Worm (Caenorhabditis elegans) whole organism, L4 larva: ENCODE results near the gene F08F8.11.

ENCODE experiments used
- D1046.2 ChIP-seq: fragments of 200-800 bp; sonication (Bioruptor generic); IDR thresholded peaks from 2 replicates; pipeline ENCODE4 v1.3.6; 2022; ENCODE audit warnings: missing genetic modification characterization, missing compliant biosample characterization
- F26F4.8 ChIP-seq: fragments of 200-800 bp; sonication (Bioruptor generic); conservative IDR thresholded peaks from 2 replicates; pipeline ENCODE4 v1.3.6; 2022; ENCODE audit warnings: missing genetic modification characterization, missing compliant biosample characterization
- F44E2.7 ChIP-seq: fragments of 200-800 bp; sonication (Bioruptor generic); IDR thresholded peaks from 2 replicates; pipeline ENCODE4 v2.1.2; 2022; ENCODE audit warnings: missing genetic modification characterization, missing compliant biosample characterization
- F49E8.2 ChIP-seq: sonication (generic microtip); optimal IDR thresholded peaks from 2 replicates; lab custom pipeline; 2016; ENCODE audit warnings: missing compliant biosample characterization, mild to moderate bottlenecking, missing genetic modification characterization, borderline replicate concordance
- R02D3.7 ChIP-seq: fragments of 150-350 bp; sonication (generic microtip); optimal IDR thresholded peaks from 3 replicates; lab custom pipeline; 2014; ENCODE audit warnings: missing biosample characterization, missing genetic modification characterization
- T20F7.1 ChIP-seq: fragments of 200-800 bp; sonication (Bioruptor generic); optimal IDR thresholded peaks from 2 replicates; lab custom pipeline; 2018; ENCODE audit warnings: mild to moderate bottlenecking, missing genetic modification characterization, missing compliant biosample characterization
- T26A8.4 ChIP-seq: fragments of 200-800 bp; sonication (Bioruptor generic); IDR thresholded peaks from 2 replicates; pipeline ENCODE4 v1.3.6; 2022; ENCODE audit warnings: missing genetic modification characterization, missing compliant biosample characterization
- Y48G9A.11 ChIP-seq: fragments of 200-800 bp; sonication (Bioruptor generic); IDR thresholded peaks from 2 replicates; pipeline ENCODE4 v1.3.6; 2022; ENCODE audit warnings: missing genetic modification reagents, missing genetic modification characterization, missing compliant biosample characterization
- ZK546.5 ChIP-seq, 2 experiments: sonication (generic microtip); optimal IDR thresholded peaks; 2 replicates each; lab custom pipeline; 2017; ENCODE audit warnings: missing biosample characterization in 2 of 2, missing genetic modification characterization in 2 of 2
- aha-1 ChIP-seq: fragments of 150-350 bp; peaks from one replicate; lab custom pipeline; 2014; ENCODE audit warnings: missing biosample characterization, missing genetic modification characterization
- arid-1 ChIP-seq: fragments of 200-800 bp; sonication (Bioruptor generic); conservative IDR thresholded peaks from 2 replicates; pipeline ENCODE4 v1.3.6; 2022; ENCODE audit warnings: missing genetic modification reagents, missing genetic modification characterization, missing compliant biosample characterization
- ctbp-1 ChIP-seq: fragments of 200-800 bp; sonication (Bioruptor generic); IDR thresholded peaks from 2 replicates; pipeline ENCODE4 v1.3.6; 2022; ENCODE audit warnings: missing genetic modification reagents, missing genetic modification characterization, missing compliant biosample characterization
- daf-19 ChIP-seq: fragments of 200-800 bp; sonication (Bioruptor generic); conservative IDR thresholded peaks from 2 replicates; pipeline ENCODE4 v1.3.6; 2022; ENCODE audit warnings: missing genetic modification characterization, missing compliant biosample characterization
- duxl-1 ChIP-seq: sonication (generic microtip); optimal IDR thresholded peaks from 2 replicates; lab custom pipeline; 2016; ENCODE audit warnings: mild to moderate bottlenecking, missing genetic modification characterization, moderate library complexity, missing compliant biosample characterization; ENCODE audit not compliant: poor library complexity
- egl-43 ChIP-seq: fragments of 200-800 bp; sonication (Bioruptor generic); IDR thresholded peaks from 2 replicates; pipeline ENCODE4 v1.3.6; 2022; ENCODE audit warnings: missing genetic modification reagents, missing genetic modification characterization, missing compliant biosample characterization
- fkh-10 ChIP-seq: fragments of 150-350 bp; optimal IDR thresholded peaks from 2 replicates; lab custom pipeline; 2014; ENCODE audit warnings: missing biosample characterization, missing genetic modification reagents, missing genetic modification characterization
- gei-8 ChIP-seq: fragments of 200-800 bp; sonication (Bioruptor generic); optimal IDR thresholded peaks from 2 replicates; lab custom pipeline; 2018; ENCODE audit warnings: mild to moderate bottlenecking, missing genetic modification characterization, missing compliant biosample characterization
- hif-1 ChIP-seq, 2 experiments: sonication (generic microtip); optimal IDR thresholded peaks; 2 replicates each; lab custom pipeline; 2016 to 2017; ENCODE audit warnings: missing compliant biosample characterization in 2 of 2, missing genetic modification characterization in 2 of 2, missing genetic modification reagents in 2 of 2, missing genotype in 2 of 2, mild to moderate bottlenecking in 1 of 2
- hlh-11 ChIP-seq: fragments of 200-800 bp; sonication (Bioruptor generic); optimal IDR thresholded peaks from 2 replicates; lab custom pipeline; 2018; ENCODE audit warnings: mild to moderate bottlenecking, missing genetic modification characterization, missing compliant biosample characterization
- hlh-30 ChIP-seq: sonication (generic microtip); optimal IDR thresholded peaks from 2 replicates; lab custom pipeline; 2017; ENCODE audit warnings: antibody characterized with exemption, mild to moderate bottlenecking, missing genetic modification characterization, missing compliant biosample characterization; ENCODE audit not compliant: insufficient read depth
- hmg-1.1 ChIP-seq: fragments of 200-800 bp; sonication (Bioruptor generic); IDR thresholded peaks from 2 replicates; pipeline ENCODE4 v1.3.6; 2022; ENCODE audit warnings: missing genetic modification reagents, missing genetic modification characterization, missing compliant biosample characterization
- lim-7 ChIP-seq: fragments of 200-800 bp; sonication (Bioruptor generic); IDR thresholded peaks from 2 replicates; pipeline ENCODE4 v1.3.6; 2022; ENCODE audit warnings: missing genetic modification characterization, missing compliant biosample characterization
- lin-38 ChIP-seq: fragments of 200-800 bp; sonication (Bioruptor generic); IDR thresholded peaks from 2 replicates; pipeline ENCODE4 v1.3.6; 2022; ENCODE audit warnings: missing genetic modification reagents, missing genetic modification characterization, missing compliant biosample characterization
- lsy-2 ChIP-seq, 2 experiments: fragments of 150-350 bp in 1 of 2; sonication (generic microtip) in 1 of 2; optimal IDR thresholded peaks; 2 replicates each; lab custom pipeline; 2014 to 2017; ENCODE audit warnings: missing biosample characterization in 2 of 2, missing genetic modification characterization in 2 of 2
- mxl-2 ChIP-seq: fragments of 200-800 bp; sonication (Bioruptor generic); conservative IDR thresholded peaks from 2 replicates; pipeline ENCODE4 v1.3.6; 2022; ENCODE audit warnings: missing genetic modification reagents, missing genetic modification characterization, missing compliant biosample characterization
- nhr-102 ChIP-seq: sonication (generic microtip); optimal IDR thresholded peaks from 2 replicates; lab custom pipeline; 2016; ENCODE audit warnings: mild to moderate bottlenecking, missing genetic modification characterization, moderate library complexity, missing compliant biosample characterization
- nhr-11 ChIP-seq: fragments of 150-350 bp; optimal IDR thresholded peaks from 2 replicates; lab custom pipeline; 2014; ENCODE audit warnings: missing biosample characterization, missing genetic modification characterization
- nhr-237 ChIP-seq: sonication (generic microtip); optimal IDR thresholded peaks from 2 replicates; lab custom pipeline; 2017; ENCODE audit warnings: missing biosample characterization, missing genetic modification characterization
- nhr-42 ChIP-seq: fragments of 200-800 bp; sonication (Bioruptor generic); IDR thresholded peaks from 2 replicates; pipeline ENCODE4 v1.3.6; 2022; ENCODE audit warnings: missing genetic modification characterization, missing compliant biosample characterization
- nhr-76 ChIP-seq: fragments of 150-350 bp; optimal IDR thresholded peaks from 2 replicates; lab custom pipeline; 2014; ENCODE audit warnings: missing biosample characterization, missing genetic modification characterization
- nhr-77 ChIP-seq: fragments of 150-350 bp; optimal IDR thresholded peaks from 2 replicates; lab custom pipeline; 2014; ENCODE audit warnings: missing biosample characterization, missing genetic modification characterization
- php-3 ChIP-seq: fragments of 200-800 bp; sonication (Bioruptor generic); IDR thresholded peaks from 2 replicates; pipeline ENCODE4 v1.3.6; 2022; ENCODE audit warnings: missing genetic modification reagents, missing genetic modification characterization, missing compliant biosample characterization
- skn-1 ChIP-seq: fragments of 150-350 bp; optimal IDR thresholded peaks from 2 replicates; lab custom pipeline; 2014; ENCODE audit warnings: missing biosample characterization, missing genetic modification characterization
- snpc-1.2 ChIP-seq: fragments of 200-800 bp; sonication (Bioruptor generic); IDR thresholded peaks from 2 replicates; pipeline ENCODE4 v1.3.6; 2022; ENCODE audit warnings: missing genetic modification reagents, missing genetic modification characterization, missing compliant biosample characterization
- spr-3 ChIP-seq: fragments of 200-800 bp; sonication (Bioruptor generic); optimal IDR thresholded peaks from 2 replicates; lab custom pipeline; 2018; ENCODE audit warnings: mild to moderate bottlenecking, missing genetic modification characterization, missing compliant biosample characterization
- unc-62 ChIP-seq, 3 experiments: fragments of 150-350 bp in 1 of 3; sonication (generic microtip); optimal IDR thresholded peaks in 2 of 3; peaks in 1 of 3; 1 replicate in 1 of 3; 2 replicates in 2 of 3; lab custom pipeline; 2014 to 2017; ENCODE audit warnings: missing biosample characterization in 3 of 3, missing genetic modification characterization in 3 of 3, missing genetic modification reagents in 3 of 3, missing genotype in 1 of 3
- zag-1 ChIP-seq: fragments of 150-350 bp; optimal IDR thresholded peaks from 2 replicates; lab custom pipeline; 2014; ENCODE audit warnings: missing biosample characterization, missing genetic modification characterization
- zfp-2 ChIP-seq: sonication (generic microtip); optimal IDR thresholded peaks from 2 replicates; lab custom pipeline; 2016; ENCODE audit warnings: mild to moderate bottlenecking, missing genetic modification characterization, missing compliant biosample characterization
- zip-11 ChIP-seq: fragments of 200-800 bp; sonication (Bioruptor generic); IDR thresholded peaks from 2 replicates; pipeline ENCODE4 v1.3.6; 2022; ENCODE audit warnings: missing genetic modification characterization, missing compliant biosample characterization
- ztf-11 ChIP-seq: fragments of 150-350 bp; optimal IDR thresholded peaks from 2 replicates; lab custom pipeline; 2014; ENCODE audit warnings: missing biosample characterization, missing genetic modification characterization
- ztf-7 ChIP-seq: fragments of 150-350 bp; optimal IDR thresholded peaks from 2 replicates; lab custom pipeline; 2014; ENCODE audit warnings: missing biosample characterization, missing genetic modification characterization

The F08F8.11 gene

ce11 chrIII:7369394-7370024 is 3.8 kb downstream of the F08F8.11 start (continued):
- TF ChIP-seq zip-11 (no peak), F49E8.2 (tag; lab: Kevin White, UChicago) (no peak), nhr-11 (tag; lab: Kevin White, UChicago) (no peak), F26F4.8 (no peak), nhr-102 (tag; lab: Kevin White, UChicago) (peak; percentile 68), hif-1 (tag; optimal IDR thresholded peaks at IDR 0.05; lab: Kevin White, UChicago) (no peak), duxl-1 (tag; lab: Kevin White, UChicago) (peak; percentile 47), snpc-1.2 (peak; percentile 40; the same call in 1 of the 2 replicates), lim-7 (GFP tag; lab: Robert Waterston, UW) (no peak), ztf-7 (tag; lab: Kevin White, UChicago) (no peak), lsy-2 (tag; optimal IDR thresholded peaks at IDR 0.05; lab: Kevin White, UChicago) (peak in 1 of 2 experiments; percentile 53), D1046.2 (GFP tag; lab: Robert Waterston, UW) (peak; percentile 85)

ce11 chrIII:7370569-7370968 is 4.9 kb downstream of the F08F8.11 start:
- no peak for TF ChIP-seq zip-11
- TF ChIP-seq hlh-30 (tag; lab: Kevin White, UChicago): no peak
- no peak for TF ChIP-seq hmg-1.1 (GFP tag; lab: Robert Waterston, UW)
- peak in 1 of 2 experiments; percentile 98 for TF ChIP-seq unc-62 (GFP tag; optimal IDR thresholded peaks at IDR 0.05 in 1 of 2; lab: Kevin White, UChicago)
- TF ChIP-seq unc-62 (tag; optimal IDR thresholded peaks at IDR 0.05; lab: Kevin White, UChicago): no peak
- TF ChIP-seq gei-8 (GFP tag; lab: Kevin White, UChicago): no peak
- no peak for TF ChIP-seq F49E8.2 (tag; lab: Kevin White, UChicago)

DNA sequence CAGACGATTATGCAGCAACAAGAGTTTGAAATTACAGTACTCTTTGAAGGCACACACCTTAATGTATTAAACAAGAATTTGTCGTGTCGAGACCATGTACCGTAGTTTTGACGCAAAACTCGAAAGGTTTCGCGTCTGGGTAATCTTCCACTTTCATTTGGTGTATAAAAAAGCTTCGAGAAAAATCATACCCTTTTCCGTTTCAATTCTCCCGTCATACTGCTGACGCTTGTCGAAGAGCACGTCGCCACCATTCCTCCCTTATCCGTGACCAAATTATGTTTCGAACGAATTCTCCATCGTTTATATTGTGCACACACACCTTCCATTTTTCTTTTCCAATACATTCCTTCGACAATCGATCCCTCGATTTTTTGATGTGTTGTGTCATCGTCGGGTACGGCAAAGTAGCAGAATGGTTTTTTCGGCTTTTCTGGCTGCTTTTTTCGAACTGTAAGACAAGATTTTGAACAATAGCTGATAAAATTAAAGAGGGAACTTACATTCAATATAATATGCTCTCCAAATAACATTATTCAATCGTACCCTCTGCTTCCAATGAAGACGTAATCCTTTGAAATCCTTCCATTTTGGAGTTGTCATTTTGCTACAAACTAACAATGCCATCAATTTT is 8.2 kb downstream of the F08F8.11 start:
- TF ChIP-seq unc-62 (GFP tag; optimal IDR thresholded peaks at IDR 0.05 in 1 of 2; lab: Kevin White, UChicago): no peak
- TF ChIP-seq unc-62 (tag; optimal IDR thresholded peaks at IDR 0.05; lab: Kevin White, UChicago): no peak
- TF ChIP-seq T26A8.4: peak; percentile 90
- TF ChIP-seq ctbp-1 (GFP tag; lab: Robert Waterston, UW): 0 out of 2 replicates have a peak, but pooled peaks have one; percentile 19
- TF ChIP-seq nhr-42 (GFP tag; lab: Robert Waterston, UW): 0 out of 2 replicates have a peak, but pooled peaks have one; percentile 37
- no peak for TF ChIP-seq skn-1 (tag; lab: Kevin White, UChicago)
- no peak for TF ChIP-seq ZK546.5 (tag; optimal IDR thresholded peaks at IDR 0.05; lab: Kevin White, UChicago)
- TF ChIP-seq egl-43 (GFP tag; lab: Robert Waterston, UW): 0 out of 2 replicates have a peak, but pooled peaks have one; percentile 22
- TF ChIP-seq arid-1 (GFP tag; lab: Robert Waterston, UW): 0 out of 2 replicates have a peak, but pooled peaks have one; percentile 14

DNA sequence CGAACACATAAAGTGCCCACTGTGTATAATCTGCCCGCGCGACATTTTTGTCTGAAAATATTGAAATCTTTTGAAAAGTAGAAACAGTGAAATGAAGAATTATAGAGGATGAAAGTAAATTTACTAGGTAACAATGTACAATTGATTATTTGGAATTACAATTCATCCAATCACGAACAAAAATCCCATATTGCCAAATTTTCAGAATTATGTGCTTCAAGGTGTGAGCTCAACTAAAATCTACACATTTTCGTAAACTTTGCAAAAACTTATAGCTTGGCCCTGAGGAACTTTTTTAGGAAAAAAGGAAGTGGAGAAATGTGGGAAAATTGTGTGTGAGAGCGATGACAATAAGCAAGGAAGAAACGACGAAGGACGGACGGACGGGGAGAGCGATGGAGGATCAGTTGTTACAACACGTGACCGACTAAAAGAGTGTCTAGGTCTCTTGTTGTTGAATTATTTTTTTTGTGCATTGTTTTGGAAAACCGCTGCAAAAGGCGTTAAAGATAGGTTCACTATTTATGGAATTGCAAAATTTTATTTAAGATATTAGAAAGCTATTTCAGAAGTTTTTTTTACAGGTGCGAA is 9.1 kb downstream of the F08F8.11 start, which contains the start of gene mml-1:
Gene mml-1 (minus strand): TSS at position 51 of the 591 bp plus-strand sequence.
- TF ChIP-seq nhr-237 (tag; lab: Kevin White, UChicago) (no peak), lin-38 (GFP tag; lab: Robert Waterston, UW) (0 out of 2 replicates have a peak, but pooled peaks have one; percentile 11), ctbp-1 (GFP tag; lab: Robert Waterston, UW) (no peak), hlh-11 (tag; lab: Kevin White, UChicago) (peak; percentile 37), T20F7.1 (GFP tag; lab: Kevin White, UChicago) (no peak), nhr-77 (tag; lab: Kevin White, UChicago) (no peak), mxl-2 (no peak), ZK546.5 (tag; optimal IDR thresholded peaks at IDR 0.05; lab: Kevin White, UChicago) (no peak), ztf-11 (tag; lab: Kevin White, UChicago) (no peak), Y48G9A.11 (no peak), zag-1 (no peak), F44E2.7 (GFP tag; lab: Robert Waterston, UW) (no peak), fkh-10 (no peak), zfp-2 (tag; lab: Kevin White, UChicago) (no peak), php-3 (no peak), R02D3.7 (tag; lab: Kevin White, UChicago) (no peak), hlh-30 (tag; lab: Kevin White, UChicago) (peak; percentile 87), duxl-1 (tag; lab: Kevin White, UChicago) (no peak), nhr-76 (tag; lab: Kevin White, UChicago) (no peak), spr-3 (no peak), aha-1 (tag; lab: Kevin White, UChicago) (no peak), arid-1 (GFP tag; lab: Robert Waterston, UW) (no peak), unc-62 (GFP tag; optimal IDR thresholded peaks at IDR 0.05 in 1 of 2; lab: Kevin White, UChicago) (peak in 1 of 2 experiments; percentile 24), unc-62 (tag; optimal IDR thresholded peaks at IDR 0.05; lab: Kevin White, UChicago) (no peak), daf-19 (GFP tag; lab: Robert Waterston, UW) (no peak)
